Worm (Caenorhabditis elegans): ENCODE data around the gene brf-1.

DNA sequence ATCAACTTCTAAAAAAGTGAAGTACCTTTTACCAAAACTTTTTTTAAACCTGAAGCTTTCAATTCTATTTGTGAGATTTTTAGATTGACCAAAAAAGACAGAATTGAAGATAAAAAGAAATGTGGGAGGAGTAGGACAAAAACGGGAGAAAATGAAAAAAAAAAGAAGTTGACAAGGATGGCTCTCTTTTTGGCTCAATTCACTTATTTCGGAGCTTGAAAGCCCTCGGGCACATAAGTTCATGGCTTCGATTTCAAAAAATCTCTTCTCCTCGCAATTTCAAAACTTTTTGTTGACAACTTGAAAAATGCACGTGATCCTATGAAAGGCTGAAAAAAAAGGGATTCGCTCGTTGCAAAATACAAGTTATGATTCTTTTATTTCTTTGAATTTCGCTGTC is 20.5 kb downstream of the brf-1 start:
- TF ChIP-seq T22C8.4 (GFP tag; IDR thresholded peaks at IDR 0.05) (no peak), ref-1 (GFP tag; conservative IDR thresholded peaks at IDR 0.05) (no peak), med-1 (GFP tag; optimal IDR thresholded peaks at IDR 0.05; ENCODE audit: insufficient read depth) (no peak), tab-1 (GFP tag; IDR thresholded peaks at IDR 0.05) (no peak)

Data from whole organism, midembryonic.